Fruit fly (Drosophila melanogaster): ENCODE results near the gene CIAPIN1.

Gene CIAPIN1

dm6 chr2L:15066141-15066540 is 27.5 kb upstream of the CIAPIN1 start:
- no peak for TF ChIP-seq Rel (GFP tag; optimal IDR thresholded peaks at IDR 0.05)
- TF ChIP-seq Rel (tag; optimal IDR thresholded peaks at IDR 0.05) = no peak
- TF ChIP-seq jim (GFP tag; optimal IDR thresholded peaks at IDR 0.05) = no peak
- no peak for TF ChIP-seq Dif (GFP tag; optimal IDR thresholded peaks at IDR 0.05; ENCODE audit: partially characterized antibody)
- no peak for TF ChIP-seq CG9705 (GFP tag; optimal IDR thresholded peaks at IDR 0.05)
- TF ChIP-seq psq (GFP tag; optimal IDR thresholded peaks at IDR 0.05) = no peak
- TF ChIP-seq dsf (GFP tag; optimal IDR thresholded peaks at IDR 0.05; ENCODE audit: borderline replicate concordance) = no peak
- TF ChIP-seq Sp1 (GFP tag; optimal IDR thresholded peaks at IDR 0.05) = no peak
- TF ChIP-seq sv (GFP tag; optimal IDR thresholded peaks at IDR 0.05) = no peak
- no peak for TF ChIP-seq dmrt93B (GFP tag; optimal IDR thresholded peaks at IDR 0.05)
- no peak for TF ChIP-seq brk (GFP tag; optimal IDR thresholded peaks at IDR 0.05)
- no peak for TF ChIP-seq OdsH (GFP tag; optimal IDR thresholded peaks at IDR 0.05)
- TF ChIP-seq ey (GFP tag; optimal IDR thresholded peaks at IDR 0.05) = no peak
- no peak for TF ChIP-seq dl (GFP tag; optimal IDR thresholded peaks at IDR 0.05; ENCODE audit: insufficient read depth in 1 of 2, partially characterized antibody in 2 of 2)
- TF ChIP-seq Vsx2 (GFP tag; optimal IDR thresholded peaks at IDR 0.05; ENCODE audit: partially characterized antibody) = no peak
- TF ChIP-seq pan (optimal IDR thresholded peaks at IDR 0.05) = no peak
- TF ChIP-seq usp (GFP tag; optimal IDR thresholded peaks at IDR 0.05) = no peak
- no peak for TF ChIP-seq tai (GFP tag; optimal IDR thresholded peaks at IDR 0.05)
- TF ChIP-seq CG32264 (GFP tag; optimal IDR thresholded peaks at IDR 0.05) = no peak
- TF ChIP-seq Mio (GFP tag; optimal IDR thresholded peaks at IDR 0.05) = no peak

- TF ChIP-seq Dif (GFP tag; optimal IDR thresholded peaks at IDR 0.05; ENCODE audit: partially characterized antibody) = no peak
- TF ChIP-seq ey (GFP tag; optimal IDR thresholded peaks at IDR 0.05) = no peak
Observed at dm6 chr2L:15065663-15066062, 27.0 kb upstream of the CIAPIN1 start.

dm6 chr2L:15062095-15062494 is 23.4 kb upstream of the CIAPIN1 start:
- TF ChIP-seq brk (GFP tag; optimal IDR thresholded peaks at IDR 0.05) (no peak), Vsx2 (GFP tag; optimal IDR thresholded peaks at IDR 0.05; ENCODE audit: partially characterized antibody) (no peak), sv (GFP tag; optimal IDR thresholded peaks at IDR 0.05) (no peak), Dif (GFP tag; optimal IDR thresholded peaks at IDR 0.05; ENCODE audit: partially characterized antibody) (no peak), h (GFP tag; optimal IDR thresholded peaks at IDR 0.05) (no peak), fru (GFP tag; optimal IDR thresholded peaks at IDR 0.05) (no peak), Sp1 (GFP tag; optimal IDR thresholded peaks at IDR 0.05) (no peak), br (GFP tag; optimal IDR thresholded peaks at IDR 0.05) (no peak), Abd-B (GFP tag; optimal IDR thresholded peaks at IDR 0.05) (no peak), Myc (optimal IDR thresholded peaks at IDR 0.05) (no peak)

- TF ChIP-seq Rel (GFP tag; optimal IDR thresholded peaks at IDR 0.05) (no peak), Rel (tag; optimal IDR thresholded peaks at IDR 0.05) (peak; percentile 52), woc (GFP tag; optimal IDR thresholded peaks at IDR 0.05) (peak; percentile 31), dl (GFP tag; optimal IDR thresholded peaks at IDR 0.05; ENCODE audit: insufficient read depth in 1 of 2, partially characterized antibody in 2 of 2) (no peak), sv (GFP tag; optimal IDR thresholded peaks at IDR 0.05) (peak; percentile 12), HLH106 (tag; optimal IDR thresholded peaks at IDR 0.05) (peak; percentile 45), Hr83 (GFP tag; optimal IDR thresholded peaks at IDR 0.05; ENCODE audit: poor library complexity, severe bottlenecking) (no peak), psq (GFP tag; optimal IDR thresholded peaks at IDR 0.05) (no peak), N (GFP tag; optimal IDR thresholded peaks at IDR 0.05) (peak; percentile 68), Hr78 (GFP tag; optimal IDR thresholded peaks at IDR 0.05) (peak; percentile 54), Sp1 (GFP tag; optimal IDR thresholded peaks at IDR 0.05) (peak; percentile 22)
Observed at dm6 chr2L:15061368-15061767, 22.7 kb upstream of the CIAPIN1 start, which contains the start of the genes solo and vas. Gene solo, plus strand, starts transcription at chr2L:15061656. Gene vas, plus strand, starts transcription at chr2L:15061656.

- peak; percentile 77 for TF ChIP-seq Vsx2 (GFP tag; optimal IDR thresholded peaks at IDR 0.05; ENCODE audit: partially characterized antibody)
- peak; percentile 7 for TF ChIP-seq rgr (GFP tag; optimal IDR thresholded peaks at IDR 0.05)
- no peak for TF ChIP-seq Rel (GFP tag; optimal IDR thresholded peaks at IDR 0.05)
- TF ChIP-seq Rel (tag; optimal IDR thresholded peaks at IDR 0.05) = peak; percentile 17
- no peak for TF ChIP-seq tai (GFP tag; optimal IDR thresholded peaks at IDR 0.05)
- TF ChIP-seq Myc (optimal IDR thresholded peaks at IDR 0.05) = peak; percentile 78
Observed at dm6 chr2L:15060580-15061005, 21.9 kb upstream of the CIAPIN1 start, which contains the start of gene TfIIS. Gene TfIIS, minus strand, starts transcription at chr2L:15060757.
